Fruit fly (Drosophila melanogaster) whole organism: Measurements from ENCODE around the gene Phf5a.

Experiments used
- CG8478 ChIP-seq: fragments of >200 bp; optimal IDR thresholded peaks from 2 replicates; lab custom pipeline; 2018; ENCODE audit warnings: inconsistent platforms
- Dll ChIP-seq: fragments of >200 bp; optimal IDR thresholded peaks from 2 replicates; lab custom pipeline; 2017
- EcR ChIP-seq, 2 experiments: fragments of >200 bp; optimal IDR thresholded peaks; 2 replicates each; lab custom pipeline; 2017; ENCODE audit warnings: missing biosample characterization in 2 of 2, missing genetic modification characterization in 2 of 2, missing genetic modification reagents in 2 of 2
- pan ChIP-seq: fragments of >200 bp; optimal IDR thresholded peaks from 2 replicates; lab custom pipeline; 2017
- psq ChIP-seq: fragments of >200 bp; optimal IDR thresholded peaks from 2 replicates; lab custom pipeline; 2017
- usp ChIP-seq: fragments of >200 bp; optimal IDR thresholded peaks from 2 replicates; lab custom pipeline; 2017; ENCODE audit warnings: missing biosample characterization, missing genetic modification characterization, mixed read lengths

Phf5a gene

DNA sequence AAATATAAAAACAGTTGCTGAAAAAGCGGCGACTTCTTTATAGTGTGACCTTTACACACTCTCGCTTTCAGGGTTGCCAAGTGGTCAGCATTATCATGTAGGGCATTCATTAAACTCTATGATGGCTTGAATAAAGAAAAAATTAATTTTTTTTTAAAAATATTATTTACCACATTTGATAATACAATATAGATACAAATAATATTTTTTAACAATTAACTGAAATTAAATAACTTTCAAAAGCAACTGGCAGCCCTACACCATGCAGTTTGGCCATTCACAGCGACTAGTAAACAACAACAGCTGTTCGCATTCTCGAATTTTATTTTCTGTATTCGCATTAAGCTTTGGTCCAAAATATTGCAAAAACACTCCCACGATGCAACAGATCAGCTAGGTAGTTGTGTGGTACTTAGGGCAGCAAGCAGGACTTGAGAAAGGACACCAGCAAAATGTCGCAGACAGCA, at the start of gene Phf5a, which contains the start of gene CG31638:
TSS of gene Phf5a (minus strand) at position 61 of the 467 bp plus-strand sequence.
TSS of gene CG31638 (plus strand) at position 279 of the 467 bp plus-strand sequence.
- no peak for TF ChIP-seq EcR (GFP tag; optimal IDR thresholded peaks at IDR 0.05; lab: Kevin White, UChicago)
- no peak for TF ChIP-seq psq
- TF ChIP-seq Dll (lab: Kevin White, UChicago): no peak
- no peak for TF ChIP-seq CG8478 (lab: Kevin White, UChicago)
- TF ChIP-seq pan (lab: Kevin White, UChicago): no peak
- no peak for TF ChIP-seq usp (GFP tag; lab: Kevin White, UChicago)

DNA sequence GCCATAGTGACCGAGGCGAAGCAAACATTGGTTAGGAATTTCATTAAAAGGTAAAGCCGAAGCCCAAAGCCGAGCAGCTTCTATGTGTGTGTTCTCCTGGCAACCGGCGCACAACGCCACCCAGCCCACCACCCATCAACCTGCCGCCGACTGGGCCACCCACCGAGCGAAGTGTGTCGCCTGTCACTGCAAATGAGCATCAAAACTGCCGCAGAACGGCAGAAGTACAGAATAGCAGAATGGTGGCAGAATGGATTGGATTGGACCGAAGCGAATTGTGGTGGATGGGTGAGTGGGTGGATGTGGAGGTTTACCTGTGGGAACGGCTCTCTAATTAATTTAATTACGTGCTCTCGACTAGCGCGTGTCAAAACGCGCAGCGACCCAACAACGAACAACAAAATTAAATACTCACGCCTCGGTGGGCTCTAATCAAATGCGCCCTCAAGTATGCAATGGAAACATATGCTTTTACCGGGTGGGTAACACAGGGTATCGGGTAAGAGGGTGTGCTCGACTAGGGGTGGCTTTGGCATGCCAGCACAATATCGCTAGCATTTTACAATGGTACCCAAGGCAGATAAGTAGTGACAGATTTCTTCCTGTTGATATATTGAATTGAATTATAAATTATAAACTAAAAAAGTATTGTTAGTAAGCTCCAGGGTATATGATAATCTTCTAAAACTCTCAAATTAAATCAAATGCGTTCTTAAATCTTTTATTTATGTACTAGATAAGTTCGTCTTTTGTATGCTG, 49.2 kb upstream of the Phf5a start:
- TF ChIP-seq pan (lab: Kevin White, UChicago) (peak; percentile 3), EcR (GFP tag; optimal IDR thresholded peaks at IDR 0.05; lab: Kevin White, UChicago) (no peak), CG8478 (lab: Kevin White, UChicago) (no peak)

DNA sequence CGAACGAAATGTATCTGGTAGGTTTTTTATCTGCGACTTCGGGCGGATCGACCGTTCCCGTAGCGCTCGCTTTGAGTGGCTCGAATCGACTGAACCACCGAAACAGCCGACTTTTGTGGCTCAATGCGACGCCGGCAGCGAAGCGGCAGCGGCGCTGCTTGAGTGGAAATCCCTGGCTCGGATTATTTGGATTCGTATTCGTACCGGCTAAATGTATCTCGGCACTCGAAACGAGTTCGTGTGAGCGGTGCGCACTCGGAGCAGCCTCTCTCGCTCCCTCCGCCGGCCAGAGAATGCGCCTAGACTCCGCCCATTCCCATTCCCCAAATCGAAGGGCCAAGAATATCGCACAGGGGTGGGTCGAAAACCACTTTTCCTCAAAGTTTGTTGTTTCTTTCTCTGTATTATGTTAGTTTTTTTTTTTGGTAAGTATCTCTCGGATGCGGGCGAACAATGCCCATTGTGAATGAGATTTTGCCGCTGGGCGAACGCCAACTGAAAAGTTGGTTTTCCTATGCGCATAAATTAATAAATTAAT, 45.5 kb upstream of the Phf5a start:
- TF ChIP-seq Dll (lab: Kevin White, UChicago): peak; percentile 27
- no peak for TF ChIP-seq EcR (GFP tag; optimal IDR thresholded peaks at IDR 0.05; lab: Kevin White, UChicago)

DNA sequence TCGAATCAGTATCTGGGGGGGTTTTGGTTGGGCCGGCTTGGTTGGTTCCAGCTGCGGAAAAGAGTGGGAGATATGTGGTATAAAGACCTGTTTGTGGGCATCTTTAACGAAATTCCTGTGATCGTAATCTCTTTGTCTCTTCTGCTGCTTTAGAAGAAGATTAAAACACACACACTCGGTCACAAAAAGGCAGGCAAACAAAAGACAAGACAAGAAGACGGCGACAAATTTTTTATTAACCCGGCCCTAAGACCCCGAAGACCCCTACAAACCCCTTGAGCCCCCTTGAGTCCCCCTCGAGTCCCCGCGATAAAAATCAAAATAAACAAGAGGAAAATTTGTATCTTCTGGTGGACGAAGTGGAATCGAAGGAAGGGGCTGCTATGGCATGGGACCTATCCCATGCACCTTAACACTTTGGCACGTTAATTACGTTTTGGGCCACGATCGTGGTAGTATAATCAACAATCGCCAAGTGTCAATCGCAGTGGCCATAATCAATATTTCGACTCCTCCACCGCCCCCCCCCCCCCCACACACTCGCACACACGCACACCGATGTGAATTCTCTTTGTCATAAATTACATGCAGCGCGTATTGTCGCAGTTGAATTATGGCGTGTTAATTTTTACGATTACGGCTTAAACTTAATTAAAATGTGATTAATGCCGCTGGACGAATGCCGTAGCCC, 43.6 kb upstream of the Phf5a start:
- TF ChIP-seq pan (lab: Kevin White, UChicago) (no peak), EcR (GFP tag; optimal IDR thresholded peaks at IDR 0.05; lab: Kevin White, UChicago) (no peak), Dll (lab: Kevin White, UChicago) (no peak), psq (no peak), CG8478 (lab: Kevin White, UChicago) (no peak), usp (GFP tag; lab: Kevin White, UChicago) (no peak)

DNA sequence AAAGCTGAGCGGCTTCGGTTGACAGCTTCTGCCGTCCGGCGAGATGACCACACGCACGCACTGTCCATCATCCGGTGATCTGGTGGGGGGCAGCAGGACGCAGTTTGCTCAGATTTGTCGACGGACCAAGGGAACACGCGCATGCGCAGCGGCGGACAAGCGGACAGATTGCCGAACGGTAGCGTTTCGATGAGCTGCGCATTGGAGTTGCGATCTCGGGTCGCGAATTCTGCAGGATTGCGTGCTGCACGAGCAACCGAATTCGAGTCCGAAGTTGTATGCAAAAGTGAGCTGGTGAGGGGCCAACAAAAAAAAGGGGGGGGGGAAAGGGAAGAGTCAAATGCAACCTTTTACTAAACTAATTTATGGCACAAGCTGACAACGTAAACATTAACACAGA, 43.1 kb upstream of the Phf5a start:
- TF ChIP-seq psq (no peak), CG8478 (lab: Kevin White, UChicago) (no peak), Dll (lab: Kevin White, UChicago) (no peak), usp (GFP tag; lab: Kevin White, UChicago) (no peak), EcR (GFP tag; optimal IDR thresholded peaks at IDR 0.05; lab: Kevin White, UChicago) (no peak)

DNA sequence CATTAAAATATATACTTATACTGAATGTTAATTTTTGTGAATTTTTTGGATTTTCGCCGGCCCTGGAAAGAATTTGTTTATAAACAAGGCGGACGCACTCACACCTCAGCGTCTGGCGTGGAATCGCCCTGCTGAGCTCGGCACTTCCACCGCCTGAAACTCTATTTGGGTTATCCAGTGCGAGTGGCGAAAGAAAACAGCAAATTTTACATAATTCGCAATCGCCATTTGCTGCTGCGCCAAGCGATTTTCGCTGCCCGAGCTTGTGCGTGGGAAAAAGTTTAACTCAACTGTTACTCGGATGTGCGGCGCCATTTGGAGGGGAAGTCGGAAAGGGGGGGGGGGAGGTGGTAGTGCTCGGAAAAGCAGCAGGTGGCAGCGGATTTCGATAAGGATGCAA, 42.3 kb upstream of the Phf5a start:
- no peak for TF ChIP-seq CG8478 (lab: Kevin White, UChicago)
- TF ChIP-seq EcR (GFP tag; optimal IDR thresholded peaks at IDR 0.05; lab: Kevin White, UChicago): no peak
- no peak for TF ChIP-seq Dll (lab: Kevin White, UChicago)
- no peak for TF ChIP-seq pan (lab: Kevin White, UChicago)
- no peak for TF ChIP-seq psq
- TF ChIP-seq usp (GFP tag; lab: Kevin White, UChicago): no peak

DNA sequence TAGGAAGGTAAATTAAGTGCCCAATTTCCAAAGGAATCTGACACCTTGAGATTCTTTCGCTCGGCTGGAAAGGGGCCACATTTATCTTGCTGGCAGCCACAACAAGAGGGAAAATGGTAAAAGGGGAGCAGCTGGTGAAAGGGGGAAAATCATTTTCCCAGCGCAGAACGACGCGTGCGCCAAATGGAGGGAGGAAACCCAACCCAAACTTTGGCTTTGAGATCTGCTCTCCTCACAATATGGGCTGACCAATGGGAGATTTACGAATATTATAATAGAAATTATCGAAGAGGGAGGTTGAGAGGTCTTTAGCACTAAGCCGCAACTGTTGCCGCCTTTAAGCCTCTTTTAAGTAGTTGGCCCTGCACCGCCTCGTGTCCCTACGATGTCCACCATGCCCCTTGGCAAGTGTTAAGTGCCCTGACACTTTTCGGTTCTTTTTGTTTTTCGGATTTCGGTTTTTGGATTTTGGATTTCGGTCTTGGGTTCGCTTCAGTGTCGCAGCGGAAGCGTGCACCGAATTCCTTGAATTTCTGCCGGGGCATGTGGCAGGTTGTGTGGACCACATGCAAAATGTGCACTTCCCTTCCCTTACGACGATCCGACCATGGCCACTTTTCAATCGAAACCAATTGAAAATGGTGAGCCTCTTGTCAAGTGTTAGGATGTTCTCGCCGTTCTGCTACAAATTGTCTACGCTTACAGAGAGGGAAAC, 41.5 kb upstream of the Phf5a start:
- TF ChIP-seq psq: no peak
- no peak for TF ChIP-seq usp (GFP tag; lab: Kevin White, UChicago)

DNA sequence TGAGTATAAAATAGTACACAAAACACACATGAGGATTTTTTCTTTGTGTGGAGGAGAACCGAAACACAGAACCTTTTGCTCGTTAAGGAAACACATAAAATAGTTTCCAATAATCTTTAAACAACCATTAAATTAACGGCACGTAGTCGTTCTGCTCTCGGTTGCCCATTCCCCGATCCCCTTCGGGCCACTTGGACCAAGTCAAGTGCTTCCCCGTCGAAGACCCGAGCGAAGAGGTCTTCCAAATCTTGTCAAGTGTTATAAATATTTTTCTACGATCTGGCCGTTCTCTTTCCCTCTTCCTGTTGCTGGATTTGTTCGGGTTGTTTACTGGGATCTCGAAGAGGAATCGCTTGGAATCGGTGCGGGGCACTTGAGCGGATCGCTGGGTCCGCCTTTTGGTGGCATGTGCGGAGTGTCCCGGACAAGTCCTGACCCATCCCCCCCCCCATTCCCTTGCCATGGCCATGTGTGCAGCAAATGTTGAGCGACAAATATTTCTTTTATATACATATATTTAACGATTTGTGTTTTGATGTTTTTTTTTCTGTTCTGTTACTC, 40.4 kb upstream of the Phf5a start:
- TF ChIP-seq usp (GFP tag; lab: Kevin White, UChicago): no peak
- TF ChIP-seq psq: no peak

DNA sequence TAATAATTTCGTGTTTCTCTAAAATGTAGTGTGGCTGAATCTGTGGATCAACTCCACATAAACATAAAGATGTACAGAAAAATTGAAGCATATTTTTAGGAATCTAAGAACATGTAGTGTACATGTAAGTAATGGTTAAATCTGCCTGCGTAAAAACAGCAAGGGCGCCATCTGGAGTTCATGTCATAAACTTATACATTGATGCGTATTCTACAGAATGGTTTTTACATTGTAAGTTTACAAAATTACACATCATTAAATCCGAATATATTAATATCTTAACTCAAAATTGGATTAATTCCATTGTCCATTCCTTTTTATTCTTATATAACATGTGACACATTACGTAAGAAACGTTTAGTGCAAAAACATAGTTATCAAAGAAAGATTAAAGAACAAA, 36.4 kb upstream of the Phf5a start:
- no peak for TF ChIP-seq Dll (lab: Kevin White, UChicago)
- no peak for TF ChIP-seq CG8478 (lab: Kevin White, UChicago)
- TF ChIP-seq psq: no peak
- TF ChIP-seq EcR (GFP tag; optimal IDR thresholded peaks at IDR 0.05; lab: Kevin White, UChicago): no peak
- no peak for TF ChIP-seq usp (GFP tag; lab: Kevin White, UChicago)
- no peak for TF ChIP-seq pan (lab: Kevin White, UChicago)

DNA sequence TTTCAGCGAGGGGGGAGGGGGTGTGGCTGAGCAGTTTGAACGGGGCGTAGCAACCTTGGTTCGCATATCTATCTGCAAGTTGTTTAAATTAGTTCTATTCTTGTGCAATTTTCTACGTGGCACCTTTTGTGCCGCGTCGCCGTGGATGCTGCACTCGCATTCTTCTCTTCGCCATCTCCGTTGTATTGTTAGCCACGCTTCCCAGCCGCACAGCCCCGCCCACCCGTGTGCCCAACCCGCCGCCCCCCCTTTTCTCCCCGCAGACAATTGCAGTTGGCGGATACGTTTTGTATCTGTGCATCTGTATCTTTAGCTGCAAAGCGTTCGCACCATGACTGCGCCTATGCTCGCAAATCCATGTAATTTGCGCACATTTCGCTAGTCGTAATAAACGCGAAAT, 23.3 kb upstream of the Phf5a start:
- no peak for TF ChIP-seq pan (lab: Kevin White, UChicago)
- no peak for TF ChIP-seq psq
- TF ChIP-seq usp (GFP tag; lab: Kevin White, UChicago): no peak
- TF ChIP-seq Dll (lab: Kevin White, UChicago): no peak
- TF ChIP-seq EcR (GFP tag; optimal IDR thresholded peaks at IDR 0.05; lab: Kevin White, UChicago): no peak
- no peak for TF ChIP-seq CG8478 (lab: Kevin White, UChicago)

DNA sequence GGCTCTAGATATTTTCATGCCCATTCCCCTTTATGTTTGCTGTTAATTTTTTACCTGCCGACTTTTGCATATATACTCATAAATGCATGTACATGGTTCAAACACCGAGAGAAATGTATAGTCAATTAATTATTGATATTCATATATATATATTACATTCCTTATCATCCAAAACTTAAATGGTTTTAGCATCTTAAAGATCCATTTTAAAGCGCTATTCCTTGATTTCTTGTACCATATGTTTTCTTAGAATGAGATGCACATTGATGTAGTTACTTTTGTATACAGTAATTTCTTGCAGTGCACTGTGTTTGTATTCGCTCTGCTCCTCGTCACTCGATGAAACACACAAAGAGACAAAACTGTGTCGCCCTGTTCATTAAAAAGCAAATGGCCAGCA, 18.0 kb upstream of the Phf5a start:
- TF ChIP-seq EcR (GFP tag; optimal IDR thresholded peaks at IDR 0.05; lab: Kevin White, UChicago): no peak
- no peak for TF ChIP-seq Dll (lab: Kevin White, UChicago)
- no peak for TF ChIP-seq usp (GFP tag; lab: Kevin White, UChicago)
- TF ChIP-seq psq: no peak
- TF ChIP-seq pan (lab: Kevin White, UChicago): no peak
- no peak for TF ChIP-seq CG8478 (lab: Kevin White, UChicago)
